Worm (Caenorhabditis elegans): Measurements from ENCODE around the gene E03H12.4.

E03H12.4 gene

ce11 chrIV:4982477-4982876 is at the start of gene E03H12.4:
E03H12.4 (plus strand) TSS chrIV:4982596.
- no peak for TF ChIP-seq snpc-1.3 (tag; optimal IDR thresholded peaks at IDR 0.05; ENCODE audit: insufficient read depth)
- TF ChIP-seq lin-40 (tag; optimal IDR thresholded peaks at IDR 0.05), result no peak
- TF ChIP-seq repo-1 (tag; optimal IDR thresholded peaks at IDR 0.05), result no peak
- no peak for TF ChIP-seq Y56A3A.18 (GFP tag; IDR thresholded peaks at IDR 0.05)
- no peak for TF ChIP-seq aptf-2 (GFP tag; conservative IDR thresholded peaks at IDR 0.05)
- no peak for TF ChIP-seq let-526 (GFP tag; IDR thresholded peaks at IDR 0.05)
- TF ChIP-seq madf-6 (GFP tag; IDR thresholded peaks at IDR 0.05), result no peak

ce11 chrIV:4934103-4934502 is 48.3 kb upstream of the E03H12.4 start, which contains the start of gene str-153:
str-153 (plus strand) TSS chrIV:4934403.
- TF ChIP-seq rpc-1 (optimal IDR thresholded peaks at IDR 0.05) (no peak), rpc-1 (tag; optimal IDR thresholded peaks at IDR 0.05) (no peak), rec-8 (tag; optimal IDR thresholded peaks at IDR 0.05) (no peak), rcor-1 (GFP tag; IDR thresholded peaks at IDR 0.05) (no peak), zfh-2 (GFP tag; conservative IDR thresholded peaks at IDR 0.05) (no peak), snpc-1.1 (tag; optimal IDR thresholded peaks at IDR 0.05; ENCODE audit: insufficient read depth) (no peak), bed-1 (GFP tag; IDR thresholded peaks at IDR 0.05) (no peak), madf-8 (GFP tag; conservative IDR thresholded peaks at IDR 0.05) (no peak), gei-17 (GFP tag; optimal IDR thresholded peaks at IDR 0.05) (no peak), lag-1 (GFP tag; IDR thresholded peaks at IDR 0.05) (no peak), madf-6 (GFP tag; IDR thresholded peaks at IDR 0.05) (no peak)

ce11 chrIV:4937647-4938046 is 44.7 kb upstream of the E03H12.4 start, which contains the start of gene fbxa-86:
fbxa-86 (minus strand) TSS chrIV:4938013.
- TF ChIP-seq sptf-2 (GFP tag; optimal IDR thresholded peaks at IDR 0.05), result no peak

- TF ChIP-seq F33H1.4 (GFP tag; IDR thresholded peaks at IDR 0.05) (no peak), lin-35 (GFP tag; optimal IDR thresholded peaks at IDR 0.05) (no peak), dpl-1 (GFP tag; optimal IDR thresholded peaks at IDR 0.05) (no peak)
Measured at ce11 chrIV:4938664-4939063, 43.7 kb upstream of the E03H12.4 start, which contains the start of gene str-168. str-168 (plus strand) TSS chrIV:4938964.

DNA sequence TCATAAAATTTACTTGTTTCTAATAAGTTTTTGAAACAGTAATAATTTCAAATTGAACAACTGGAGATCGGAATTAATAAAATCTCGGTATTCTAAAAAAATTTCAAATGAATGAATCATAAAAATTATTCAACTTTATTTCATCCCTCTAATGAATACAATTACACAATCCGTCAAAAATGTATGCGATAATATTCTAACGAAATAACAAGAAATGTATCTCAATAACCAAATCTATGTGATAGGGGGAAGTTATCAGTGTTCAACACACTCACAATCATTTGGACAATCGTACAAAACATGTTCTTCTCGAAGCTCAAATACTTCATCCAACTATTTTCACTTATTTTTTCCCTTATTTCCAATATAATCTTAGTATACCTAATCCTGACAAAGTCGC is 40.7 kb upstream of the E03H12.4 start, which contains the start of gene Y9C9A.5:
Y9C9A.5 (plus strand) TSS at position 301 of the 400 bp plus-strand sequence.
- TF ChIP-seq ztf-6 (GFP tag; IDR thresholded peaks at IDR 0.05), result no peak
- no peak for TF ChIP-seq mcd-1 (GFP tag; IDR thresholded peaks at IDR 0.05)
- TF ChIP-seq aptf-3 (GFP tag; IDR thresholded peaks at IDR 0.05), result no peak
- no peak for TF ChIP-seq lsy-27 (tag; optimal IDR thresholded peaks at IDR 0.05; ENCODE audit: borderline replicate concordance, insufficient read depth)
- TF ChIP-seq dpff-1 (tag; optimal IDR thresholded peaks at IDR 0.05), result no peak
- no peak for TF ChIP-seq ekl-4 (GFP tag; IDR thresholded peaks at IDR 0.05)
- no peak for TF ChIP-seq pha-4 (tag; optimal IDR thresholded peaks at IDR 0.05)
- no peak for TF ChIP-seq F55B11.4 (tag; optimal IDR thresholded peaks at IDR 0.05; ENCODE audit: borderline replicate concordance, insufficient read depth)
- no peak for TF ChIP-seq tlf-1 (GFP tag; optimal IDR thresholded peaks at IDR 0.05)
- no peak for TF ChIP-seq mxl-1 (tag; optimal IDR thresholded peaks at IDR 0.05)

All from whole organism, young adult.